Worm (Caenorhabditis elegans): ENCODE measurements around the gene zif-1.

DNA sequence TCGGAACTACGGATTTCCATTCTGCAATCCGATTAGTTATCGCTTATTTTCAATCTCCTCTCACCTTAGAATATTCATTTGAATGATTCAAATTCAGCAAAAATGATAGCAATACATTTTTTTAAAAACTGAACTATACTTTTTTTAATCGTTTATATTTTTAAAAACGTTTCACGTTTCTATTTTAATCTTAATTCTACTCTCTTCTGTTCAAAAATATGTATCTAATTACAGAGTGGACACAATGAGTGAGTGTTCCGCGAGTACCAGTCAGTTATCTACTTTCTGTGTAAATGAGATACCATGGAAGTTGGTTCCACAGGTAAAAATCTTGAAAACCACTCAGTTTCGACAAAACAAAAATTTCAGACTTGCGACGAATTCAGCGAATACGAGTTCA lies at the start of gene zif-1, which contains the start of gene F59B2.15:
- no peak for TF ChIP-seq Y53G8AR.9 (GFP tag; conservative IDR thresholded peaks at IDR 0.05)
- no peak for TF ChIP-seq ztf-22 (GFP tag; optimal IDR thresholded peaks at IDR 0.05)
- TF ChIP-seq nhr-80 (tag; optimal IDR thresholded peaks at IDR 0.05) = no peak
- TF ChIP-seq F57C9.4 (tag; optimal IDR thresholded peaks at IDR 0.05) = no peak
- no peak for TF ChIP-seq B0261.1 (tag; optimal IDR thresholded peaks at IDR 0.05)
- TF ChIP-seq chd-7 (tag; optimal IDR thresholded peaks at IDR 0.05) = no peak
- TF ChIP-seq F39B2.1 (GFP tag; IDR thresholded peaks at IDR 0.05) = no peak
